Fruit fly (Drosophila melanogaster): ENCODE measurements around the gene rdgA.

The rdgA gene

dm6 chrX:8892445-8893009 is 14.3 kb upstream of the rdgA start (continued):
- no peak for TF ChIP-seq tup (GFP tag; optimal IDR thresholded peaks at IDR 0.05)
- no peak for TF ChIP-seq CG17829 (tag; optimal IDR thresholded peaks at IDR 0.05)
- no peak for TF ChIP-seq CG4360 (GFP tag; IDR thresholded peaks at IDR 0.05)
- TF ChIP-seq da (GFP tag; optimal IDR thresholded peaks at IDR 0.05), result no peak
- no peak for TF ChIP-seq wek (GFP tag; optimal IDR thresholded peaks at IDR 0.05)
- TF ChIP-seq CG10147 (GFP tag; optimal IDR thresholded peaks at IDR 0.05), result peak; percentile 45
- TF ChIP-seq H2.0 (GFP tag; IDR thresholded peaks at IDR 0.05), result peak; percentile 18; the same call in 1 of the 2 replicates
- TF ChIP-seq fd102C (GFP tag; optimal IDR thresholded peaks at IDR 0.05), result no peak
- TF ChIP-seq Ets65A (GFP tag), result peak; percentile 80
- TF ChIP-seq Hr78 (GFP tag; optimal IDR thresholded peaks at IDR 0.05), result no peak
- peak; percentile 70 for TF ChIP-seq Meics (GFP tag; optimal IDR thresholded peaks at IDR 0.05)
- TF ChIP-seq chinmo (GFP tag; IDR thresholded peaks at IDR 0.05; ENCODE audit: partially characterized antibody), result no peak
- peak; percentile 47 for TF ChIP-seq CG10209 (GFP tag; optimal IDR thresholded peaks at IDR 0.05)
- TF ChIP-seq CG17361 (GFP tag; IDR thresholded peaks at IDR 0.05), result no peak; the same call in 2 of the 3 replicates
- TF ChIP-seq Ravus (GFP tag; IDR thresholded peaks at IDR 0.05), result peak; percentile 11; the same call in 1 of the 2 replicates
- TF ChIP-seq crol (GFP tag; IDR thresholded peaks at IDR 0.05), result no peak
- peak; percentile 63 for TF ChIP-seq CG15514 (GFP tag; optimal IDR thresholded peaks at IDR 0.05)
- no peak for TF ChIP-seq pros (GFP tag; optimal IDR thresholded peaks at IDR 0.05)
- TF ChIP-seq Deaf1 (tag; optimal IDR thresholded peaks at IDR 0.05), result peak; percentile 8
- TF ChIP-seq CG10321 (GFP tag; IDR thresholded peaks at IDR 0.05), result no peak
- TF ChIP-seq CG30403 (GFP tag; optimal IDR thresholded peaks at IDR 0.05), result peak; percentile 50
- no peak for TF ChIP-seq gcm2 (GFP tag; optimal IDR thresholded peaks at IDR 0.05)
- no peak for TF ChIP-seq bab2 (GFP tag; optimal IDR thresholded peaks at IDR 0.05)
- TF ChIP-seq CG6654 (GFP tag; optimal IDR thresholded peaks at IDR 0.05), result no peak
- no peak for TF ChIP-seq kni (GFP tag; optimal IDR thresholded peaks at IDR 0.05)
- no peak for TF ChIP-seq luna (GFP tag; optimal IDR thresholded peaks at IDR 0.05)
- TF ChIP-seq mam (GFP tag; optimal IDR thresholded peaks at IDR 0.05), result peak; percentile 50
- no peak for TF ChIP-seq gcm (GFP tag; optimal IDR thresholded peaks at IDR 0.05)
- TF ChIP-seq CG1529 (GFP tag; optimal IDR thresholded peaks at IDR 0.05), result no peak
- no peak for TF ChIP-seq NC2β (GFP tag; optimal IDR thresholded peaks at IDR 0.05)
- peak; percentile 32 to 44 for TF ChIP-seq dpn (GFP tag; optimal IDR thresholded peaks at IDR 0.05)
- peak; percentile 55 for TF ChIP-seq HLH3B (GFP tag; IDR thresholded peaks at IDR 0.05)
- TF ChIP-seq CG3726 (GFP tag; IDR thresholded peaks at IDR 0.05), result no peak
- TF ChIP-seq ac (GFP tag; optimal IDR thresholded peaks at IDR 0.05), result no peak
- TF ChIP-seq zfh2 (GFP tag; optimal IDR thresholded peaks at IDR 0.05), result peak; percentile 68
- no peak for TF ChIP-seq CG9876 (GFP tag; optimal IDR thresholded peaks at IDR 0.05)
- TF ChIP-seq MESR4 (GFP tag; optimal IDR thresholded peaks at IDR 0.05), result no peak
- TF ChIP-seq lov (optimal IDR thresholded peaks at IDR 0.05), result no peak
- no peak for TF ChIP-seq lov (GFP tag; IDR thresholded peaks at IDR 0.05)
- peak; percentile 78; the same call in 2 of the 3 replicates for TF ChIP-seq Dbx (GFP tag; IDR thresholded peaks at IDR 0.05)
- TF ChIP-seq CG6791 (GFP tag; IDR thresholded peaks at IDR 0.05; ENCODE audit: partially characterized antibody), result no peak
- TF ChIP-seq CG8359 (GFP tag; optimal IDR thresholded peaks at IDR 0.05; ENCODE audit: borderline replicate concordance), result no peak
- TF ChIP-seq dmrt11E (tag; optimal IDR thresholded peaks at IDR 0.05), result no peak
- TF ChIP-seq al (GFP tag; IDR thresholded peaks at IDR 0.05), result peak; percentile 62
- no peak for TF ChIP-seq shn (GFP tag; optimal IDR thresholded peaks at IDR 0.05)
- peak; percentile 57 for TF ChIP-seq fd3F (GFP tag; optimal IDR thresholded peaks at IDR 0.05)
- peak; percentile 6 for TF ChIP-seq CG4854 (GFP tag; optimal IDR thresholded peaks at IDR 0.05)
- TF ChIP-seq sisA (GFP tag; IDR thresholded peaks at IDR 0.05), result peak; percentile 43
- TF ChIP-seq stc (GFP tag; IDR thresholded peaks at IDR 0.05), result no peak
- no peak for TF ChIP-seq br (optimal IDR thresholded peaks at IDR 0.05)
- TF ChIP-seq salm (tag; optimal IDR thresholded peaks at IDR 0.05), result no peak

All from whole organism, embryonic.